Fruit fly (Drosophila melanogaster): ENCODE measurements around the gene Dip-C.

Dip-C gene

DNA sequence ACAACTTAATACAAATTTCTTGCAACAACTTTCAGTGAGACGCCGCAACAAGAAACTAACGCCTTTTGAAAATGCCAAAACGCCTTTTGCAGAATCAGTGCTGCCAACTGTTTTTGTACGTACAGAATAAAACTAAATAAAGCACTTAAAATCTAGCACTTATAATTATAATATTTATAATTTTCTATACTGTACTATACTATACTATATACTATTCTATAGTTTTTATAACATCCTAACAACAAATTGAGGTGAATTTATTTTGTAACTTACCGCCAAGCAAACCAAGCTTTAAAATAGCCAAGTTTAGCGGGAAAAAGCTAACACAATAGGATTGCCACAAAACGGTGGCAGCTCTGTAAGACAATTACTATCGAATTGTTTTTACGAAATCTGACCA is 20.2 kb upstream of the Dip-C start, which contains the start of the genes Aos1 and Srlp (continued):
- TF ChIP-seq CG8388 (GFP tag; optimal IDR thresholded peaks at IDR 0.05) (peak; percentile 44), Hr51 (GFP tag; optimal IDR thresholded peaks at IDR 0.05) (no peak), Xrp1 (GFP tag; IDR thresholded peaks at IDR 0.05) (peak; percentile 31; the same call in 1 of the 2 replicates), vnd (GFP tag; IDR thresholded peaks at IDR 0.05; ENCODE audit: partially characterized antibody) (no peak), mirr (GFP tag; optimal IDR thresholded peaks at IDR 0.05) (no peak), dmrt99B (tag; optimal IDR thresholded peaks at IDR 0.05) (no peak), kay (GFP tag; optimal IDR thresholded peaks at IDR 0.05) (no peak), Vsx1 (GFP tag; optimal IDR thresholded peaks at IDR 0.05) (no peak), schlank (tag; optimal IDR thresholded peaks at IDR 0.05) (no peak), Fer3 (tag; optimal IDR thresholded peaks at IDR 0.05) (peak; percentile 54), Meics (GFP tag; optimal IDR thresholded peaks at IDR 0.05) (no peak), Hand (GFP tag; optimal IDR thresholded peaks at IDR 0.05) (no peak), CG6765 (GFP tag; optimal IDR thresholded peaks at IDR 0.05) (no peak), HHEX (GFP tag; optimal IDR thresholded peaks at IDR 0.05) (peak; percentile 17), Antp (GFP tag; optimal IDR thresholded peaks at IDR 0.05) (no peak), CG5180 (GFP tag; optimal IDR thresholded peaks at IDR 0.05) (no peak), CG9817 (tag; optimal IDR thresholded peaks at IDR 0.05) (peak; percentile 69), CG3726 (GFP tag; IDR thresholded peaks at IDR 0.05) (no peak), zfh1 (GFP tag; IDR thresholded peaks at IDR 0.05) (no peak), CG12236 (GFP tag; optimal IDR thresholded peaks at IDR 0.05) (no peak), CG6683 (GFP tag; optimal IDR thresholded peaks at IDR 0.05) (peak; percentile 3), CG17568 (GFP tag; optimal IDR thresholded peaks at IDR 0.05) (no peak), E2f1 (GFP tag; IDR thresholded peaks at IDR 0.05) (0 out of 2 replicates have a peak, but pooled peaks have one; percentile 8), scrt (GFP tag; optimal IDR thresholded peaks at IDR 0.05) (no peak), ind (GFP tag; optimal IDR thresholded peaks at IDR 0.05) (peak; percentile 56), CG7745 (tag; optimal IDR thresholded peaks at IDR 0.05) (no peak), CG9727 (GFP tag; optimal IDR thresholded peaks at IDR 0.05) (peak; percentile 24), Spps (tag; optimal IDR thresholded peaks at IDR 0.05) (no peak), mld (GFP tag; IDR thresholded peaks at IDR 0.05; ENCODE audit: partially characterized antibody) (no peak), tx (GFP tag; optimal IDR thresholded peaks at IDR 0.05) (no peak), tin (GFP tag; optimal IDR thresholded peaks at IDR 0.05) (peak; percentile 47), Blimp-1 (GFP tag; optimal IDR thresholded peaks at IDR 0.05) (no peak), dysf (GFP tag; IDR thresholded peaks at IDR 0.05) (no peak; the same call in 2 of the 3 replicates), gsb (GFP tag; IDR thresholded peaks at IDR 0.05) (no peak), tgo (GFP tag; IDR thresholded peaks at IDR 0.05) (no peak), trh (GFP tag; optimal IDR thresholded peaks at IDR 0.05) (no peak), CG11504 (tag; optimal IDR thresholded peaks at IDR 0.05) (no peak), CG2129 (GFP tag; IDR thresholded peaks at IDR 0.05; ENCODE audit: partially characterized antibody) (no peak), Hr78 (GFP tag; optimal IDR thresholded peaks at IDR 0.05) (no peak), CG33213 (GFP tag; optimal IDR thresholded peaks at IDR 0.05) (no peak), fd96Cb (tag; optimal IDR thresholded peaks at IDR 0.05) (peak; percentile 23), CG17385 (GFP tag; optimal IDR thresholded peaks at IDR 0.05) (peak; percentile 51), onecut (GFP tag; IDR thresholded peaks at IDR 0.05) (no peak), Fer2 (tag; optimal IDR thresholded peaks at IDR 0.05) (peak; percentile 34), Ets97D (GFP tag; optimal IDR thresholded peaks at IDR 0.05) (no peak), CG13624 (GFP tag; optimal IDR thresholded peaks at IDR 0.05) (no peak), CG2116 (GFP tag; optimal IDR thresholded peaks at IDR 0.05) (peak; percentile 59), CkIIα-i1 (GFP tag; IDR thresholded peaks at IDR 0.05) (no peak), CG32772 (GFP tag; IDR thresholded peaks at IDR 0.05) (no peak), lbe (GFP tag; optimal IDR thresholded peaks at IDR 0.05) (peak; percentile 51)
